Worm (Caenorhabditis elegans) whole organism, L3 larva: Measurements from ENCODE around the gene asp-14.

Experiments
- ceh-82 ChIP-seq: fragments of 150-350 bp; optimal IDR thresholded peaks from 2 replicates; lab custom pipeline; 2014; ENCODE audit warnings: missing biosample characterization, missing genetic modification characterization
- jun-1 ChIP-seq: fragments of 150-350 bp; optimal IDR thresholded peaks from 2 replicates; lab custom pipeline; 2014; ENCODE audit warnings: missing biosample characterization, missing genetic modification reagents, missing genetic modification characterization
- nhr-25 ChIP-seq: sonication (generic microtip); optimal IDR thresholded peaks from 2 replicates; lab custom pipeline; 2017; ENCODE audit warnings: missing biosample characterization, missing genetic modification characterization
- nhr-28 ChIP-seq: fragments of 150-350 bp; optimal IDR thresholded peaks from 2 replicates; lab custom pipeline; 2014; ENCODE audit warnings: missing biosample characterization, missing genetic modification characterization
- nhr-77 ChIP-seq: fragments of 150-350 bp; optimal IDR thresholded peaks from 2 replicates; lab custom pipeline; 2014; ENCODE audit warnings: missing biosample characterization, missing genetic modification characterization
- pha-4 ChIP-seq: fragments of 150-350 bp; optimal IDR thresholded peaks from 2 replicates; lab custom pipeline; 2014; ENCODE audit warnings: missing biosample characterization, missing genetic modification reagents, missing genetic modification characterization
- ztf-11 ChIP-seq: fragments of 150-350 bp; optimal IDR thresholded peaks from 2 replicates; lab custom pipeline; 2014; ENCODE audit warnings: missing biosample characterization, missing genetic modification characterization
- ztf-4 ChIP-seq: fragments of 150-350 bp; optimal IDR thresholded peaks from 2 replicates; lab custom pipeline; 2014; ENCODE audit warnings: missing biosample characterization, missing genetic modification characterization

DNA sequence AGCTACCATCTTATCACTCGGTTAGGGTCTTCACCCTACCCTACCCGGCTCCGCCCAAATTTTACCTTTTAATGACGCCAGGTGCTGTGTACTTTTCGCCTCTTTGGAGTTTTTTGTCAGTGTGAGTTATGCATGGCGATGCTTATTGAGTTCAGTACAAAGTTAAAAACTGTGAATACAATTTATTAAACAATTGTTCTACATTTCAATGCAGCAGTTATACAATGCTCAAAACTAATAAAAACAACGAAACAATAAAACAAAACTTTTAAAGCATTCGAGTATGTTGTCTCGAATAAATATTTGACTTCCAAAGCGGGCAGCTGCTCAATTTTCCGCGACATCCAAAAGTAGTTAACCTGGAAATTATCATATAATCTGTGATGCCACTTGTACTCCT is 16.0 kb downstream of the asp-14 start, which contains the start of gene ctsa-2:
- TF ChIP-seq nhr-77 (tag; lab: Kevin White, UChicago) (no peak), pha-4 (tag; lab: Kevin White, UChicago) (no peak), ztf-11 (tag; lab: Kevin White, UChicago) (no peak), ceh-82 (tag; lab: Kevin White, UChicago) (no peak), nhr-25 (no peak), ztf-4 (no peak), nhr-28 (tag; lab: Kevin White, UChicago) (no peak), jun-1 (no peak)
